Fruit fly (Drosophila melanogaster) whole organism, adult: ENCODE data around the gene CG42685.
A peak's percentile ranks its signal among the peaks of the same experiment; 100 is the strongest.

ENCODE experiments used
- CG11617 ChIP-seq: fragments of 200-800 bp; sonication (Bioruptor generic); optimal IDR thresholded peaks from 2 replicates; lab custom pipeline; 2017; ENCODE audit warnings: mild to moderate bottlenecking, missing biosample characterization, missing genetic modification reagents, missing genetic modification characterization
- CG12768 ChIP-seq: fragments of 200-800 bp; sonication (Bioruptor generic); optimal IDR thresholded peaks from 2 replicates; lab custom pipeline; 2017; ENCODE audit warnings: missing biosample characterization, missing genetic modification characterization, mild to moderate bottlenecking, moderate library complexity, missing genetic modification reagents
- CG14711 ChIP-seq: fragments of 200-800 bp; sonication (Bioruptor generic); optimal IDR thresholded peaks from 2 replicates; lab custom pipeline; 2018; ENCODE audit warnings: missing biosample characterization, mild to moderate bottlenecking, missing genetic modification characterization, moderate library complexity
- CG1620 ChIP-seq: fragments of 200-800 bp; sonication (Bioruptor generic); optimal IDR thresholded peaks from 2 replicates; lab custom pipeline; 2016; ENCODE audit warnings: missing biosample characterization, missing genetic modification characterization
- CG33017 ChIP-seq: fragments of 200-800 bp; sonication (Bioruptor generic); optimal IDR thresholded peaks from 2 replicates; lab custom pipeline; 2018; ENCODE audit warnings: missing biosample characterization, mild to moderate bottlenecking, missing genetic modification characterization, moderate library complexity
- CG5204 ChIP-seq: fragments of 200-800 bp; sonication (Bioruptor generic); optimal IDR thresholded peaks from 2 replicates; lab custom pipeline; 2016; ENCODE audit warnings: missing biosample characterization, missing genetic modification characterization
- CG7045 ChIP-seq: fragments of 200-800 bp; sonication (Bioruptor generic); optimal IDR thresholded peaks from 2 replicates; lab custom pipeline; 2017; ENCODE audit warnings: missing biosample characterization, mild to moderate bottlenecking, missing genetic modification characterization
- CG7101 ChIP-seq: fragments of 200-800 bp; sonication (Bioruptor generic); optimal IDR thresholded peaks from 2 replicates; lab custom pipeline; 2018; ENCODE audit warnings: missing biosample characterization, mild to moderate bottlenecking, missing genetic modification characterization, moderate library complexity
- Clk ChIP-seq: fragments of 200-800 bp; sonication (Bioruptor generic); optimal IDR thresholded peaks from 2 replicates; lab custom pipeline; 2017; ENCODE audit warnings: missing biosample characterization, missing genetic modification characterization
- Crg-1 ChIP-seq: fragments of 200-800 bp; sonication (Bioruptor generic); optimal IDR thresholded peaks from 2 replicates; lab custom pipeline; 2016; ENCODE audit warnings: missing biosample characterization, missing genetic modification characterization
- Hr96 ChIP-seq: fragments of 200-800 bp; sonication (Bioruptor generic); optimal IDR thresholded peaks from 2 replicates; lab custom pipeline; 2016; ENCODE audit warnings: missing biosample characterization, missing genetic modification characterization
- Mnt ChIP-seq: fragments of 200-800 bp; sonication (Bioruptor generic); optimal IDR thresholded peaks from 2 replicates; lab custom pipeline; 2016; ENCODE audit warnings: missing biosample characterization, mild to moderate bottlenecking, missing genetic modification characterization
- bab1 ChIP-seq: fragments of 200-800 bp; sonication (Bioruptor generic); optimal IDR thresholded peaks from 3 replicates; lab custom pipeline; 2019; ENCODE audit warnings: missing biosample characterization, mild to moderate bottlenecking, missing genetic modification characterization, moderate library complexity
- cic ChIP-seq: fragments of 200-800 bp; sonication (Bioruptor generic); optimal IDR thresholded peaks from 2 replicates; lab custom pipeline; 2017; ENCODE audit warnings: missing biosample characterization, mild to moderate bottlenecking, missing genetic modification characterization, moderate library complexity
- cnc ChIP-seq, 2 experiments: fragments of >200 bp; optimal IDR thresholded peaks; 2 replicates each; lab custom pipeline; 2017
- kay ChIP-seq: fragments of 200-800 bp; sonication (Bioruptor generic); peaks from one replicate; lab custom pipeline; 2016; ENCODE audit warnings: missing biosample characterization, missing genetic modification characterization, borderline replicate concordance
- ovo ChIP-seq: fragments of 200-800 bp; sonication (Bioruptor generic); optimal IDR thresholded peaks from 2 replicates; lab custom pipeline; 2016; ENCODE audit warnings: missing biosample characterization, missing genetic modification characterization
- pad ChIP-seq: fragments of 200-800 bp; sonication (Bioruptor generic); optimal IDR thresholded peaks from 3 replicates; lab custom pipeline; 2017; ENCODE audit warnings: missing biosample characterization, missing genetic modification characterization, mild to moderate bottlenecking, moderate library complexity, missing genetic modification reagents
- tj ChIP-seq: fragments of 200-800 bp; sonication (Bioruptor generic); optimal IDR thresholded peaks from 3 replicates; lab custom pipeline; 2017; ENCODE audit warnings: missing biosample characterization, mild to moderate bottlenecking, missing genetic modification characterization, moderate library complexity
- toe ChIP-seq: fragments of 200-800 bp; sonication (Bioruptor generic); optimal IDR thresholded peaks from 2 replicates; lab custom pipeline; 2016; ENCODE audit warnings: missing biosample characterization, missing genetic modification characterization

CG42685 gene

dm6 chr2L:14693620-14694019 lies 36.4 kb downstream of the CG42685 start:
- no peak for TF ChIP-seq CG14711 (tag; lab: Kevin White, UChicago)
- TF ChIP-seq kay (GFP tag; lab: Kevin White, UChicago) = no peak
- no peak for TF ChIP-seq CG7045 (GFP tag; lab: Kevin White, UChicago)
- TF ChIP-seq bab1 (GFP tag; lab: Kevin White, UChicago) = no peak
- TF ChIP-seq CG1620 (GFP tag; lab: Kevin White, UChicago) = no peak
- TF ChIP-seq CG5204 = no peak
- TF ChIP-seq Clk (GFP tag; lab: Kevin White, UChicago) = no peak
- no peak for TF ChIP-seq cic
- TF ChIP-seq pad (GFP tag; lab: Kevin White, UChicago) = no peak
- no peak for TF ChIP-seq tj
- TF ChIP-seq CG7101 = no peak
- TF ChIP-seq cnc (optimal IDR thresholded peaks at IDR 0.05; lab: Kevin White, UChicago) = no peak
- no peak for TF ChIP-seq CG11617
- TF ChIP-seq Mnt = no peak
- TF ChIP-seq toe (GFP tag; lab: Kevin White, UChicago) = no peak
- no peak for TF ChIP-seq CG33017 (tag; lab: Kevin White, UChicago)

dm6 chr2L:14690791-14691190 lies 39.2 kb downstream of the CG42685 start:
- TF ChIP-seq Hr96 (GFP tag; lab: Kevin White, UChicago) (no peak), CG11617 (no peak), CG12768 (GFP tag; lab: Kevin White, UChicago) (no peak), pad (GFP tag; lab: Kevin White, UChicago) (no peak), bab1 (GFP tag; lab: Kevin White, UChicago) (no peak), ovo (GFP tag; lab: Kevin White, UChicago) (no peak), CG33017 (tag; lab: Kevin White, UChicago) (no peak), Mnt (no peak), CG7045 (GFP tag; lab: Kevin White, UChicago) (no peak), CG7101 (no peak), cnc (optimal IDR thresholded peaks at IDR 0.05; lab: Kevin White, UChicago) (no peak), tj (no peak), Crg-1 (GFP tag; lab: Kevin White, UChicago) (no peak), kay (GFP tag; lab: Kevin White, UChicago) (no peak)

dm6 chr2L:14690285-14690684 lies 39.7 kb downstream of the CG42685 start:
- TF ChIP-seq Hr96 (GFP tag; lab: Kevin White, UChicago) = no peak
- no peak for TF ChIP-seq toe (GFP tag; lab: Kevin White, UChicago)
- peak; percentile 50 for TF ChIP-seq kay (GFP tag; lab: Kevin White, UChicago)

- TF ChIP-seq CG5204 (no peak), CG7045 (GFP tag; lab: Kevin White, UChicago) (peak; percentile 88), bab1 (GFP tag; lab: Kevin White, UChicago) (peak; percentile 97), Mnt (peak; percentile 71), Crg-1 (GFP tag; lab: Kevin White, UChicago) (peak; percentile 4), toe (GFP tag; lab: Kevin White, UChicago) (peak; percentile 53), cnc (optimal IDR thresholded peaks at IDR 0.05; lab: Kevin White, UChicago) (no peak), ovo (GFP tag; lab: Kevin White, UChicago) (peak; percentile 56), Hr96 (GFP tag; lab: Kevin White, UChicago) (peak; percentile 3), pad (GFP tag; lab: Kevin White, UChicago) (peak; percentile 65), CG7101 (peak; percentile 98), Clk (GFP tag; lab: Kevin White, UChicago) (peak; percentile 16), CG33017 (tag; lab: Kevin White, UChicago) (peak; percentile 98), kay (GFP tag; lab: Kevin White, UChicago) (peak; percentile 8), CG1620 (GFP tag; lab: Kevin White, UChicago) (peak; percentile 20), CG14711 (tag; lab: Kevin White, UChicago) (peak; percentile 97), CG12768 (GFP tag; lab: Kevin White, UChicago) (peak; percentile 85), CG11617 (peak; percentile 55), tj (peak; percentile 76), cic (peak; percentile 24)
These were observed 40.9 kb downstream of the CG42685 start, which contains the start of gene osp for dm6 chr2L:14688922-14689711. TSS of gene osp (minus strand) at chr2L:14689340.

- TF ChIP-seq Clk (GFP tag; lab: Kevin White, UChicago) = no peak
These were observed 41.6 kb downstream of the CG42685 start for dm6 chr2L:14688274-14688840.

dm6 chr2L:14687359-14687758 lies 42.6 kb downstream of the CG42685 start:
- TF ChIP-seq Clk (GFP tag; lab: Kevin White, UChicago) = no peak
- no peak for TF ChIP-seq CG7101
- no peak for TF ChIP-seq cic
- TF ChIP-seq Hr96 (GFP tag; lab: Kevin White, UChicago) = no peak
- TF ChIP-seq CG1620 (GFP tag; lab: Kevin White, UChicago) = no peak
- TF ChIP-seq CG7045 (GFP tag; lab: Kevin White, UChicago) = no peak
- no peak for TF ChIP-seq CG14711 (tag; lab: Kevin White, UChicago)
- TF ChIP-seq CG11617 = no peak
- no peak for TF ChIP-seq ovo (GFP tag; lab: Kevin White, UChicago)
- TF ChIP-seq Mnt = no peak
- no peak for TF ChIP-seq CG5204
- TF ChIP-seq bab1 (GFP tag; lab: Kevin White, UChicago) = no peak
